Fruit fly (Drosophila melanogaster) whole organism, prepupa: ENCODE results near the gene CG13737.

Experiments
- CG10631 ChIP-seq: fragments of 200-800 bp; sonication (Bioruptor generic); optimal IDR thresholded peaks from 2 replicates; lab custom pipeline; 2016; ENCODE audit warnings: missing biosample characterization, missing genetic modification characterization
- CG10669 ChIP-seq: fragments of 200-800 bp; sonication (Bioruptor generic); optimal IDR thresholded peaks from 3 replicates; lab custom pipeline; 2018; ENCODE audit warnings: missing biosample characterization, mild to moderate bottlenecking, missing genetic modification characterization, moderate library complexity
- CG11294 ChIP-seq: fragments of 200-800 bp; sonication (Bioruptor generic); IDR thresholded peaks from 2 replicates; pipeline ENCODE4 v1.3.6; 2022; ENCODE audit warnings: missing biosample characterization, missing genetic modification characterization
- CG1621 ChIP-seq: fragments of 200-800 bp; sonication (Bioruptor generic); optimal IDR thresholded peaks from 3 replicates; lab custom pipeline; 2018; ENCODE audit warnings: missing biosample characterization, mild to moderate bottlenecking, missing genetic modification characterization
- CG16779 ChIP-seq: fragments of 200-800 bp; sonication (Bioruptor generic); optimal IDR thresholded peaks from 3 replicates; lab custom pipeline; 2017; ENCODE audit warnings: missing biosample characterization, mild to moderate bottlenecking, missing genetic modification characterization
- CG31627 ChIP-seq: fragments of 200-800 bp; sonication (Bioruptor generic); optimal IDR thresholded peaks from 3 replicates; lab custom pipeline; 2016; ENCODE audit warnings: missing biosample characterization, missing genetic modification characterization
- CG32006 ChIP-seq: fragments of 200-800 bp; sonication (Bioruptor generic); optimal IDR thresholded peaks from 3 replicates; lab custom pipeline; 2017; ENCODE audit warnings: missing biosample characterization, mild to moderate bottlenecking, missing genetic modification characterization
- CG34406 ChIP-seq: fragments of 200-800 bp; sonication (Bioruptor generic); optimal IDR thresholded peaks from 3 replicates; lab custom pipeline; 2016; ENCODE audit warnings: missing biosample characterization, missing genetic modification characterization
- CG6276 ChIP-seq: fragments of 200-800 bp; sonication (Bioruptor generic); optimal IDR thresholded peaks from 2 replicates; lab custom pipeline; 2017; ENCODE audit warnings: missing biosample characterization, mild to moderate bottlenecking, missing genetic modification characterization
- CG8119 ChIP-seq: fragments of 200-800 bp; sonication (Bioruptor generic); IDR thresholded peaks from 3 replicates; pipeline ENCODE4 v1.3.6; 2022; ENCODE audit warnings: missing biosample characterization, missing genetic modification characterization
- CG8319 ChIP-seq: fragments of 200-800 bp; sonication (Bioruptor generic); optimal IDR thresholded peaks from 3 replicates; lab custom pipeline; 2016; ENCODE audit warnings: missing biosample characterization, missing genetic modification characterization
- Eip93F ChIP-seq: fragments of 200-800 bp; sonication (Bioruptor generic); optimal IDR thresholded peaks from 2 replicates; lab custom pipeline; 2016; ENCODE audit warnings: missing biosample characterization, mild to moderate bottlenecking, missing genetic modification characterization
- Gug ChIP-seq: fragments of 200-800 bp; sonication (Bioruptor generic); IDR thresholded peaks from 2 replicates; pipeline ENCODE4 v1.3.6; 2022; ENCODE audit warnings: missing biosample characterization, missing genetic modification characterization
- Hr39 ChIP-seq: fragments of 200-800 bp; sonication (Bioruptor generic); optimal IDR thresholded peaks from 2 replicates; lab custom pipeline; 2016; ENCODE audit warnings: missing biosample characterization, missing genetic modification characterization
- Hr4 ChIP-seq: fragments of 200-800 bp; sonication (Bioruptor generic); optimal IDR thresholded peaks from 3 replicates; lab custom pipeline; 2016; ENCODE audit warnings: missing biosample characterization, missing genetic modification characterization
- Lpt ChIP-seq: fragments of 200-800 bp; sonication (Bioruptor generic); optimal IDR thresholded peaks from 3 replicates; lab custom pipeline; 2016; ENCODE audit warnings: missing biosample characterization, missing genetic modification characterization
- Met ChIP-seq: fragments of 200-800 bp; sonication (Bioruptor generic); optimal IDR thresholded peaks from 3 replicates; lab custom pipeline; 2016; ENCODE audit warnings: missing biosample characterization, missing genetic modification characterization
- OdsH ChIP-seq: fragments of 200-800 bp; sonication (Bioruptor generic); optimal IDR thresholded peaks from 3 replicates; lab custom pipeline; 2016; ENCODE audit warnings: missing biosample characterization, missing genetic modification characterization
- Smox ChIP-seq: fragments of 200-800 bp; sonication (Bioruptor generic); optimal IDR thresholded peaks from 3 replicates; lab custom pipeline; 2016; ENCODE audit warnings: missing biosample characterization, missing genetic modification characterization
- Sox102F ChIP-seq: fragments of 200-800 bp; sonication (Bioruptor generic); optimal IDR thresholded peaks from 2 replicates; lab custom pipeline; 2016; ENCODE audit warnings: missing biosample characterization, mild to moderate bottlenecking, missing genetic modification characterization
- Sox14 ChIP-seq: fragments of 200-800 bp; sonication (Bioruptor generic); optimal IDR thresholded peaks from 3 replicates; lab custom pipeline; 2016; ENCODE audit warnings: missing biosample characterization, missing genetic modification characterization
- Sox15 ChIP-seq: fragments of 200-800 bp; sonication (Bioruptor generic); optimal IDR thresholded peaks from 3 replicates; lab custom pipeline; 2016; ENCODE audit warnings: missing biosample characterization, missing genetic modification characterization
- achi ChIP-seq: fragments of 200-800 bp; sonication (Bioruptor generic); optimal IDR thresholded peaks from 3 replicates; lab custom pipeline; 2016; ENCODE audit warnings: missing biosample characterization, missing genetic modification characterization
- cyc ChIP-seq: fragments of 200-800 bp; sonication (Bioruptor generic); optimal IDR thresholded peaks from 3 replicates; lab custom pipeline; 2016; ENCODE audit warnings: missing biosample characterization, missing genetic modification characterization
- dac ChIP-seq: fragments of 200-800 bp; sonication (Bioruptor generic); optimal IDR thresholded peaks from 2 replicates; lab custom pipeline; 2017; ENCODE audit warnings: missing biosample characterization, mild to moderate bottlenecking, missing genetic modification characterization
- dsx ChIP-seq: fragments of 200-800 bp; optimal IDR thresholded peaks from 3 replicates; lab custom pipeline; 2019; ENCODE audit warnings: missing biosample characterization, mild to moderate bottlenecking, missing genetic modification characterization, moderate library complexity; ENCODE audit not compliant: poor library complexity, severe bottlenecking
- eg ChIP-seq: fragments of 200-800 bp; sonication (Bioruptor generic); IDR thresholded peaks from 3 replicates; pipeline ENCODE4 v1.3.6; 2022; ENCODE audit warnings: missing biosample characterization, missing genetic modification characterization
- esn ChIP-seq: fragments of 200-800 bp; sonication (Bioruptor generic); optimal IDR thresholded peaks from 2 replicates; lab custom pipeline; 2016; ENCODE audit warnings: missing biosample characterization, mild to moderate bottlenecking, missing genetic modification characterization, moderate library complexity
- fd59A ChIP-seq: fragments of 200-800 bp; sonication (Bioruptor generic); optimal IDR thresholded peaks from 2 replicates; lab custom pipeline; 2017; ENCODE audit warnings: missing biosample characterization, mild to moderate bottlenecking, missing genetic modification characterization, missing genetic modification reagents
- fd85E ChIP-seq: fragments of 200-800 bp; sonication (Bioruptor generic); optimal IDR thresholded peaks from 3 replicates; lab custom pipeline; 2016; ENCODE audit warnings: missing biosample characterization, missing genetic modification characterization
- net ChIP-seq: fragments of 200-800 bp; sonication (Bioruptor generic); optimal IDR thresholded peaks from 3 replicates; lab custom pipeline; 2016; ENCODE audit warnings: missing biosample characterization, missing genetic modification characterization
- svp ChIP-seq: fragments of 200-800 bp; sonication (Bioruptor generic); peaks from one replicate; lab custom pipeline; 2016; ENCODE audit warnings: missing biosample characterization, missing genetic modification characterization

Gene CG13737

DNA sequence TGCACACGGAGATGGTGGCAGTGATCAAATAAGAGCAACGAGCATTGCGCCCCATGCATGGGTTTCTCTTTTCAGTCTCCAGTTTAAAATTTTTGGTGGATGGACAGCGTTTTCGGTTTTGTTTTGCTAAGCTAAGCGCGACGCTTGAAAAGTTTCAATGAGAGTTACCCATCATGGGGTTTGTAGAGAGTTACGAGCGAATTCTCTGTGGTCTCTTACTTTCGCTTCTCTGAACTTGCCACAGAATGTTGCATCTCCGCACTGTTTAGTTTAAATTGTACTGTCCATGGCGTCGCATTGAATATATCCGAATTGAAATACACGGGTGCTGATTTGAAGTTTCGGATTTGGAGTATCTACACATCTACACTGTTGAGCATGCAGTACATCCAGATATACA, 35.4 kb upstream of the CG13737 start, which contains the start of gene Tsp68C:
TSS of gene Tsp68C (plus strand) at position 301 of the 400 bp plus-strand sequence.
- no peak for TF ChIP-seq eg
- TF ChIP-seq Hr4 (GFP tag; lab: Kevin White, UChicago): no peak
- TF ChIP-seq Gug: no peak
- TF ChIP-seq, all 60 proteins: peak for 0

DNA sequence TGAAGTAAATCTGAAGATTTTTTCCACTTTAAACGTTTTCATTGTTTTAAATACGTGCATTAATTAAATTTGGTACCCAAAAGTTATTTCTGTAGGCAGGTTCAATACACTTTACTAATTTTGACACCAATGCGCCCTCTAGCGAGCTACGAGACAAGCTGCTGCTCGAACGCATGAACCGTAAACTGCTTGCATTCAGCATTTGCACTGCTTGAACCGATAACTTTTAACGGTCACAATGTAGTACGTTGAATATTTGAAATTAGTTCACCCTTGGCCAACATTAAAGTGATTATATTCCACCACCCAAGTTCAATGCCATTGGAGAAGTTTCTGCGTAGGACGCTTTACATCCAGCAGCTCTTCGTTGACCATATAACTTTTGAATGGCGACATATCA, 33.5 kb upstream of the CG13737 start:
- no peak for TF ChIP-seq CG8319 (GFP tag; lab: Kevin White, UChicago)
- TF ChIP-seq CG31627 (GFP tag; lab: Kevin White, UChicago): peak; percentile 1
- no peak for TF ChIP-seq CG1621 (tag; lab: Kevin White, UChicago)
- TF ChIP-seq fd59A: no peak
- TF ChIP-seq CG8119 (GFP tag; lab: Robert Waterston, UW): no peak
- no peak for TF ChIP-seq CG34406 (GFP tag; lab: Kevin White, UChicago)
- TF ChIP-seq, all 60 proteins: peak for 1

DNA sequence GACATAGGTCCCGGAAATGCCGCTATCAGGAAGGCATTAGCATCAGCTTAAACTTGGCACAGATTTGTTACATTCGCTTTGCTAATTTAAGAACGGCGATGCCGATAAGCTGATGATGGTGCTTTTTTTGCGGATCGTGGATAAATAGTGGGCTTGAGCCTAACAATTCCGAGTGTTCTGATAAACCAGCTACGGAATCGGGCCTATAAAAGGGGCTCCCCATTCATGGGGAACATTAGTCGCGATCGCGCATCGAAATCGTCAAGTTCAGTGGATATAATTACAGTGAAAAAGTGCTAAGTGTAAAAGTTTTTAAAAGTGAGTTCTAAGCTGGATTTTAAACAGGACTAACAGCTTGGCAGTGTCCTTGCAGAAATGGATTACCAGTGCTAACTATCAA, 33.0 kb upstream of the CG13737 start, which contains the start of gene Hml:
TSS of gene Hml (plus strand) at position 301 of the 400 bp plus-strand sequence.
- no peak for TF ChIP-seq dsx
- no peak for TF ChIP-seq Sox15 (GFP tag; lab: Kevin White, UChicago)
- no peak for TF ChIP-seq CG6276
- TF ChIP-seq CG11294 (GFP tag; lab: Robert Waterston, UW): no peak
- no peak for TF ChIP-seq Eip93F (GFP tag; lab: Kevin White, UChicago)
- no peak for TF ChIP-seq cyc (GFP tag; lab: Kevin White, UChicago)
- TF ChIP-seq CG10669 (GFP tag; lab: Kevin White, UChicago): no peak
- no peak for TF ChIP-seq Sox102F (GFP tag; lab: Kevin White, UChicago)
- TF ChIP-seq esn (GFP tag; lab: Kevin White, UChicago): no peak

DNA sequence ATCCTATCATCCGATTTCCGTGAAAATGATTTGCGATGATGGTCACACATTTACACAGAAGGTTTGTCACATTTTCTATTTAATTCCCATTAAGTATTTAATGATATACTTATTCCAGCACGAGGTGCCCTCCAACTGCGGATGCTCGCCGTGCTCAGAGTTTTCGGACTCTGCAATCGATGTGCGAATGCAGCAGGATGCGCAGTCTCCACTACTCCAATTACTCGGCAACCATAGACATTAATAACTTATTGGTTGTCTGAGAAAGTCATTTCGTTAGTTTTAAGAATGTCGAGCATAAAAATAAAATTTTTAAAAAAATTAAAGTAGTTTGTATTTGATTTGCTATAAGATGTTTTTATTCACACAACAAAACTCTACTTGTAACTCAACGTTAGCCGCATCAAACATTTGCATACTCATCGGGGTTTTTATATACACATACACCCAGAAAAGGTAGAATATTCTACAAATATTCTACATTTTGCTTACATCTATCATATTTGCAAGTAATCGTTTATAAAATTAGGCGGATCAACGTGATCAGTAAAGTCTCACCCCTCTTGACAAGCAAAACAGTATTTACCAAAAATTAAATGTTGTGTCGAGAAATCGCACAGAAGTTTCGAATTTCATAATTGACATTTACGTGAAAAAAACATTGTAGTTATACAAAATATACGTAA, 19.0 kb upstream of the CG13737 start:
- TF ChIP-seq Met: no peak
- peak; percentile 48 for TF ChIP-seq svp (GFP tag; lab: Kevin White, UChicago)

DNA sequence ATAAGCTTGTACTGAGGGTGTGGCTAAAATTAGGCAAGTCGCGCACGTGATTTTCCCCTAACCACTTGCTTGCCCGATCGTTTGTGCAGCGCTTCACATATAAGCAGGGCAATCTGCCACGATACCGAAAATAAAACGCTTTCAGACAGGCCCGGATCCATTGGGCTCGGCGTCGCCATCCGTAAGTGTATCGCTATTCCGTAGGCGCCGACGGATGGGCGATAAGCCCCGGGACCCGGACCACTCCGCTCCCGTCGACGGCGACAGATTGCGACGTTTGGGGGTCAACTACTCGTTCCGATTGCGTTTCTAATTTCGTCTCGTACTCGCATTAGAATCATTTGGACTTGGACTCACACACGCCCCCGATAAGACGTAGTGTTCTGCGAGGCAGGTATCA, 16.4 kb upstream of the CG13737 start:
- TF ChIP-seq CG16779 (tag; lab: Kevin White, UChicago): no peak
- TF ChIP-seq CG6276: no peak
- peak; percentile 4 for TF ChIP-seq achi (GFP tag; lab: Kevin White, UChicago)
- TF ChIP-seq fd59A: no peak
- peak; percentile 49; the same call in 1 of the 3 replicates for TF ChIP-seq eg
- TF ChIP-seq Hr4 (GFP tag; lab: Kevin White, UChicago): peak; percentile 55
- peak; percentile 25 for TF ChIP-seq OdsH
- no peak for TF ChIP-seq fd85E (GFP tag; lab: Kevin White, UChicago)
- peak; percentile 18 for TF ChIP-seq CG32006 (GFP tag; lab: Kevin White, UChicago)
- TF ChIP-seq Lpt: no peak
- 0 out of 2 replicates have a peak, but pooled peaks have one; percentile 29 for TF ChIP-seq CG11294 (GFP tag; lab: Robert Waterston, UW)
- TF ChIP-seq Gug: peak; percentile 65
- TF ChIP-seq CG8119 (GFP tag; lab: Robert Waterston, UW): 0 out of 3 replicates have a peak, but pooled peaks have one; percentile 35
- TF ChIP-seq Smox (GFP tag; lab: Kevin White, UChicago): peak; percentile 25
- TF ChIP-seq Sox14 (GFP tag; lab: Kevin White, UChicago): no peak
- peak; percentile 93 for TF ChIP-seq svp (GFP tag; lab: Kevin White, UChicago)
- TF ChIP-seq Met: peak; percentile 21
- TF ChIP-seq CG34406 (GFP tag; lab: Kevin White, UChicago): no peak
- TF ChIP-seq CG31627 (GFP tag; lab: Kevin White, UChicago): peak; percentile 55
- TF ChIP-seq dac (GFP tag; lab: Kevin White, UChicago): peak; percentile 24
- TF ChIP-seq CG10631: no peak
- TF ChIP-seq Hr39 (GFP tag; lab: Kevin White, UChicago): peak; percentile 33
- peak; percentile 54 for TF ChIP-seq net (GFP tag; lab: Kevin White, UChicago)
